Worm (Caenorhabditis elegans) whole organism, young adult: ENCODE results near the gene timm-17B.1.

Source experiments
- C06A6.2 ChIP-seq: fragments of 200-800 bp; sonication (Bioruptor generic); conservative IDR thresholded peaks from 2 replicates; pipeline ENCODE4 v1.3.6; 2022; ENCODE audit warnings: missing genetic modification characterization, missing compliant biosample characterization
- C17E4.6 ChIP-seq: fragments of 200-800 bp; sonication (Bioruptor generic); IDR thresholded peaks from 2 replicates; pipeline ENCODE4 v1.3.6; 2022; ENCODE audit warnings: missing genetic modification reagents, missing genetic modification characterization, missing compliant biosample characterization
- F23B12.7 ChIP-seq: sonication (generic microtip); optimal IDR thresholded peaks from 2 replicates; lab custom pipeline; 2017; ENCODE audit warnings: missing genetic modification characterization, mild to moderate bottlenecking, missing compliant biosample characterization, antibody characterized with exemption, moderate library complexity; ENCODE audit not compliant: insufficient read depth
- F49E8.2 ChIP-seq: sonication (generic microtip); optimal IDR thresholded peaks from 3 replicates; lab custom pipeline; 2017; ENCODE audit warnings: missing genetic modification characterization, mild to moderate bottlenecking, missing compliant biosample characterization, antibody characterized with exemption, moderate library complexity; ENCODE audit not compliant: insufficient read depth
- F55B11.4 ChIP-seq: sonication (generic microtip); optimal IDR thresholded peaks from 2 replicates; lab custom pipeline; 2016; ENCODE audit warnings: missing compliant biosample characterization, missing genetic modification characterization, borderline replicate concordance; ENCODE audit not compliant: insufficient read depth
- Y53G8AR.9 ChIP-seq: fragments of 200-800 bp; sonication (Bioruptor generic); conservative IDR thresholded peaks from 2 replicates; pipeline ENCODE4 v1.3.6; 2022; ENCODE audit warnings: missing genetic modification reagents, missing genetic modification characterization, missing compliant biosample characterization
- Y67H2A.10 ChIP-seq: fragments of 200-800 bp; sonication (Bioruptor generic); conservative IDR thresholded peaks from 2 replicates; pipeline ENCODE4 v1.3.6; 2022; ENCODE audit warnings: missing genetic modification reagents, missing genetic modification characterization, missing compliant biosample characterization
- Y79H2A.3 ChIP-seq: fragments of 200-800 bp; sonication (Bioruptor generic); conservative IDR thresholded peaks from 2 replicates; pipeline ENCODE4 v1.3.6; 2022; ENCODE audit warnings: missing genetic modification reagents, missing genetic modification characterization, missing compliant biosample characterization
- ZK185.1 ChIP-seq: sonication (generic microtip); optimal IDR thresholded peaks from 2 replicates; lab custom pipeline; 2016; ENCODE audit warnings: mild to moderate bottlenecking, missing genetic modification characterization, missing compliant biosample characterization; ENCODE audit not compliant: poor library complexity, severe bottlenecking
- ama-1 ChIP-seq, 3 experiments: fragments of 150-350 bp in 1 of 3; sonication (generic microtip) in 2 of 3; optimal IDR thresholded peaks; 2 replicates each; lab custom pipeline; 2014 to 2018; ENCODE audit warnings: missing biosample characterization in 2 of 3, missing genetic modification characterization in 2 of 3, missing genetic modification reagents in 2 of 3
- aptf-3 ChIP-seq: fragments of 200-800 bp; sonication (Bioruptor generic); IDR thresholded peaks from 2 replicates; pipeline ENCODE4 v1.3.6; 2022; ENCODE audit warnings: missing genetic modification characterization, missing compliant biosample characterization
- atf-7 ChIP-seq: sonication (generic microtip); optimal IDR thresholded peaks from 2 replicates; lab custom pipeline; 2017; ENCODE audit warnings: mild to moderate bottlenecking, missing genetic modification characterization, missing compliant biosample characterization
- attf-3 ChIP-seq: fragments of 200-800 bp; sonication (Bioruptor generic); conservative IDR thresholded peaks from 2 replicates; pipeline ENCODE4 v1.3.6; 2022; ENCODE audit warnings: missing genetic modification reagents, missing genetic modification characterization, missing compliant biosample characterization
- bed-2 ChIP-seq: fragments of 200-800 bp; sonication (Bioruptor generic); IDR thresholded peaks from 2 replicates; pipeline ENCODE4 v1.3.6; 2022; ENCODE audit warnings: missing genetic modification reagents, missing genetic modification characterization, missing compliant biosample characterization
- ceh-100 ChIP-seq: fragments of 200-800 bp; sonication (Bioruptor generic); IDR thresholded peaks from 2 replicates; pipeline ENCODE4 v1.3.6; 2022; ENCODE audit warnings: missing genetic modification reagents, missing genetic modification characterization, missing compliant biosample characterization
- ceh-58 ChIP-seq: fragments of 200-800 bp; sonication (Bioruptor generic); IDR thresholded peaks from 2 replicates; pipeline ENCODE4 v1.3.6; 2022; ENCODE audit warnings: missing genetic modification characterization, missing compliant biosample characterization
- ceh-91 ChIP-seq: fragments of 200-800 bp; sonication (Bioruptor generic); IDR thresholded peaks from 2 replicates; pipeline ENCODE4 v1.3.6; 2022; ENCODE audit warnings: missing genetic modification reagents, missing genetic modification characterization, missing compliant biosample characterization
- egrh-3 ChIP-seq: fragments of 200-800 bp; sonication (Bioruptor generic); IDR thresholded peaks from 2 replicates; pipeline ENCODE4 v1.3.6; 2022; ENCODE audit warnings: missing genetic modification reagents, missing genetic modification characterization, missing compliant biosample characterization
- ekl-4 ChIP-seq: fragments of 200-800 bp; sonication (Bioruptor generic); IDR thresholded peaks from 2 replicates; pipeline ENCODE4 v1.3.6; 2022; ENCODE audit warnings: missing genetic modification reagents, missing genetic modification characterization, missing compliant biosample characterization
- ets-4 ChIP-seq: fragments of 200-800 bp; sonication (Bioruptor generic); optimal IDR thresholded peaks from 2 replicates; lab custom pipeline; 2018; ENCODE audit warnings: mild to moderate bottlenecking, missing genetic modification characterization, missing compliant biosample characterization
- gei-17 ChIP-seq: fragments of 200-800 bp; sonication (Bioruptor generic); optimal IDR thresholded peaks from 2 replicates; lab custom pipeline; 2018; ENCODE audit warnings: mild to moderate bottlenecking, missing genetic modification characterization, missing compliant biosample characterization
- him-1 ChIP-seq: sonication (generic microtip); optimal IDR thresholded peaks from 2 replicates; lab custom pipeline; 2016; ENCODE audit warnings: missing genotype, missing genetic modification reagents, missing genetic modification characterization, missing compliant biosample characterization
- hlh-12 ChIP-seq: sonication (generic microtip); optimal IDR thresholded peaks from 2 replicates; lab custom pipeline; 2016; ENCODE audit warnings: missing genetic modification characterization, missing compliant biosample characterization
- hmg-1.2 ChIP-seq: fragments of 200-800 bp; sonication (Bioruptor generic); IDR thresholded peaks from 2 replicates; pipeline ENCODE4 v1.3.6; 2022; ENCODE audit warnings: missing genetic modification reagents, missing genetic modification characterization, missing compliant biosample characterization
- lag-1 ChIP-seq: fragments of 200-800 bp; sonication (Bioruptor generic); IDR thresholded peaks from 2 replicates; pipeline ENCODE4 v1.3.6; 2022; ENCODE audit warnings: missing genetic modification reagents, missing genetic modification characterization, missing compliant biosample characterization
- lin-26 ChIP-seq: fragments of 200-800 bp; sonication (Bioruptor generic); IDR thresholded peaks from 2 replicates; pipeline ENCODE4 v1.3.6; 2022; ENCODE audit warnings: missing genetic modification reagents, missing genetic modification characterization, missing compliant biosample characterization
- lin-35 ChIP-seq, 3 experiments: fragments of 150-350 bp in 2 of 3; sonication (generic microtip) in 1 of 3; optimal IDR thresholded peaks; 2 replicates each; lab custom pipeline; 2014 to 2018; ENCODE audit warnings: missing biosample characterization in 3 of 3, missing genetic modification characterization in 3 of 3, missing genetic modification reagents in 3 of 3
- lin-40 ChIP-seq: sonication (generic microtip); optimal IDR thresholded peaks from 2 replicates; lab custom pipeline; 2016; ENCODE audit warnings: missing genetic modification characterization, mild to moderate bottlenecking, missing compliant biosample characterization, missing genotype, missing genetic modification reagents
- lin-54 ChIP-seq: fragments of 200-800 bp; sonication (Bioruptor generic); optimal IDR thresholded peaks from 2 replicates; lab custom pipeline; 2018; ENCODE audit warnings: mild to moderate bottlenecking, missing genetic modification characterization, missing compliant biosample characterization
- lir-1 ChIP-seq: fragments of 200-800 bp; sonication (Bioruptor generic); conservative IDR thresholded peaks from 2 replicates; pipeline ENCODE4 v1.3.6; 2022; ENCODE audit warnings: missing genetic modification reagents, missing genetic modification characterization, missing compliant biosample characterization
- lsy-27 ChIP-seq: sonication (generic microtip); optimal IDR thresholded peaks from 2 replicates; lab custom pipeline; 2017; ENCODE audit warnings: missing genetic modification characterization, mild to moderate bottlenecking, missing compliant biosample characterization, antibody characterized with exemption, missing genotype, borderline replicate concordance; ENCODE audit not compliant: insufficient read depth
- madf-3 ChIP-seq: fragments of 200-800 bp; sonication (Bioruptor generic); IDR thresholded peaks from 2 replicates; pipeline ENCODE4 v1.3.6; 2022; ENCODE audit warnings: missing genetic modification reagents, missing genetic modification characterization, missing compliant biosample characterization
- madf-8 ChIP-seq: fragments of 200-800 bp; sonication (Bioruptor generic); conservative IDR thresholded peaks from 2 replicates; pipeline ENCODE4 v1.3.6; 2022; ENCODE audit warnings: missing genetic modification reagents, missing genetic modification characterization, missing compliant biosample characterization
- mes-4 ChIP-seq: sonication (generic microtip); optimal IDR thresholded peaks from 2 replicates; lab custom pipeline; 2016; ENCODE audit warnings: missing genotype, missing genetic modification characterization, missing compliant biosample characterization
- nhr-120 ChIP-seq: fragments of 200-800 bp; sonication (Bioruptor generic); IDR thresholded peaks from 2 replicates; pipeline ENCODE4 v1.3.6; 2022; ENCODE audit warnings: missing genetic modification characterization, missing compliant biosample characterization
- rec-8 ChIP-seq, 2 experiments: sonication (generic microtip); optimal IDR thresholded peaks; 2 replicates each; lab custom pipeline; 2016; ENCODE audit warnings: mild to moderate bottlenecking in 2 of 2, missing genetic modification characterization in 2 of 2, missing genetic modification reagents in 2 of 2, missing genotype in 2 of 2, missing biosample characterization in 1 of 2, missing compliant biosample characterization in 1 of 2, moderate library complexity in 1 of 2
- repo-1 ChIP-seq: sonication (generic microtip); optimal IDR thresholded peaks from 2 replicates; lab custom pipeline; 2017; ENCODE audit warnings: mild to moderate bottlenecking, missing genetic modification characterization, missing compliant biosample characterization
- sea-2 ChIP-seq: fragments of 200-800 bp; sonication (Bioruptor generic); IDR thresholded peaks from 2 replicates; pipeline ENCODE4 v1.3.6; 2022; ENCODE audit warnings: missing genetic modification characterization, missing compliant biosample characterization
- somi-1 ChIP-seq: fragments of 200-800 bp; sonication (Bioruptor generic); optimal IDR thresholded peaks from 2 replicates; lab custom pipeline; 2018; ENCODE audit warnings: mild to moderate bottlenecking, missing genetic modification characterization, missing compliant biosample characterization
- tbp1 ChIP-seq: fragments of 200-800 bp; sonication (Bioruptor generic); optimal IDR thresholded peaks from 2 replicates; lab custom pipeline; 2018; ENCODE audit warnings: mild to moderate bottlenecking, missing genetic modification characterization, missing compliant biosample characterization
- tbx-9 ChIP-seq: sonication (generic microtip); optimal IDR thresholded peaks from 2 replicates; lab custom pipeline; 2016; ENCODE audit warnings: borderline replicate concordance, missing genetic modification characterization, inconsistent platforms, missing compliant biosample characterization
- tlf-1 ChIP-seq: fragments of 200-800 bp; sonication (Bioruptor generic); optimal IDR thresholded peaks from 2 replicates; lab custom pipeline; 2018; ENCODE audit warnings: mild to moderate bottlenecking, missing genetic modification characterization, missing compliant biosample characterization
- unc-62 ChIP-seq: fragments of 150-350 bp; optimal IDR thresholded peaks from 2 replicates; lab custom pipeline; 2014; ENCODE audit warnings: missing biosample characterization, missing genetic modification reagents, missing genetic modification characterization
- ztf-18 ChIP-seq: sonication (generic microtip); optimal IDR thresholded peaks from 2 replicates; lab custom pipeline; 2016; ENCODE audit warnings: missing genotype, mild to moderate bottlenecking, missing genetic modification characterization, missing compliant biosample characterization
- ztf-25 ChIP-seq: fragments of 200-800 bp; sonication (Bioruptor generic); IDR thresholded peaks from 2 replicates; pipeline ENCODE4 v1.3.6; 2022; ENCODE audit warnings: missing genetic modification reagents, missing genetic modification characterization, missing compliant biosample characterization
- ztf-6 ChIP-seq: fragments of 200-800 bp; sonication (Bioruptor generic); IDR thresholded peaks from 2 replicates; pipeline ENCODE4 v1.3.6; 2022; ENCODE audit warnings: missing genetic modification reagents, missing genetic modification characterization, missing compliant biosample characterization

Gene timm-17B.1

DNA sequence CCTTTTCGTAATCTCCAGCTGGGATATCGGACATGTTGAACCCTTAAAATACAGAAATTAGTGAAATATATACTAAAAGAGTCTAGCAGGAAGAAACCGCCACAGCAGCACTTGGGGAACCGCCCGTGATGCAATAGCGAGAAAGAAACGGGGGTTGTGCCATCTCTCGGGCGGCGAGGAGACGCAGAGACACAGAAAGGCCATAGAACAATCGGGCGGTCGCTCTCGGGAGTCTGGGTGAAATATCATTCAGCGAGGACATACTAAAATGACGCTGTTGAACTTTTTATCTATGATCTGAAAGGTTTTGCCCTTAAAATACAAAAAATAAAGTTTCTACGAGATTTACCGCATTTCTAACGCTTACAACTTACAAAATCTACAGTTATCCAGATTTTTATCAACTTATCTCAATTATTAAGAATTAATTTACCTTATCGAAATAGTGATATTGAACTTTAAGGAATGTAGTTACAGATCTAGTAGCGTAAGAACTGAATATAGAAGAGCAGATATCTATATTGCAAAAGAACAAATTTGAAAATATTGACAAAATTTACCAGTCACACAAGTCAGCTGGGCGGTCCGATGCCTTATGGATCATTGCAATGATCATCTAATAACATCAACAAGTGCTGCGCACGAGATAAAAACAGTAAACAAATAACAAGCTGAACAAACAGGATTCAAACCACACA is 3.3 kb upstream of the timm-17B.1 start, which contains the start of gene cyc-2.1 (continued):
- TF ChIP-seq F55B11.4 (tag; lab: Kevin White, UChicago) (no peak), hlh-12 (tag; lab: Kevin White, UChicago) (no peak), hmg-1.2 (peak; percentile 69), C06A6.2 (GFP tag; lab: Robert Waterston, UW) (no peak), lsy-27 (no peak), tlf-1 (peak; percentile 63), C17E4.6 (GFP tag; lab: Robert Waterston, UW) (0 out of 2 replicates have a peak, but pooled peaks have one; percentile 13), madf-8 (GFP tag; lab: Robert Waterston, UW) (no peak), ztf-6 (GFP tag; lab: Robert Waterston, UW) (0 out of 2 replicates have a peak, but pooled peaks have one; percentile 44), ztf-18 (tag; lab: Kevin White, UChicago) (peak; percentile 88), Y67H2A.10 (GFP tag; lab: Robert Waterston, UW) (no peak), ztf-25 (no peak), madf-3 (GFP tag; lab: Robert Waterston, UW) (peak; percentile 79), bed-2 (no peak), ceh-100 (peak; percentile 38), ets-4 (GFP tag; lab: Kevin White, UChicago) (no peak), ceh-91 (GFP tag; lab: Robert Waterston, UW) (no peak), lin-35 (GFP tag; optimal IDR thresholded peaks at IDR 0.05; lab: Kevin White, UChicago) (peak in 1 of 3 experiments; percentile 51), attf-3 (no peak), Y79H2A.3 (GFP tag; lab: Robert Waterston, UW) (no peak), him-1 (tag; lab: Kevin White, UChicago) (no peak), F49E8.2 (tag; lab: Kevin White, UChicago) (peak; percentile 90), lin-40 (peak; percentile 47), lag-1 (GFP tag; lab: Robert Waterston, UW) (no peak), tbx-9 (tag; lab: Kevin White, UChicago) (no peak), Y53G8AR.9 (GFP tag; lab: Robert Waterston, UW) (peak; percentile 82), gei-17 (GFP tag; lab: Kevin White, UChicago) (no peak), rec-8 (tag; optimal IDR thresholded peaks at IDR 0.05; lab: Kevin White, UChicago) (no peak), ekl-4 (GFP tag; lab: Robert Waterston, UW) (peak; percentile 79; the same call in 1 of the 2 replicates), mes-4 (tag; lab: Kevin White, UChicago) (peak; percentile 6), sea-2 (GFP tag; lab: Robert Waterston, UW) (no peak), somi-1 (no peak), F23B12.7 (peak; percentile 71), lin-54 (GFP tag; lab: Kevin White, UChicago) (peak; percentile 71), repo-1 (tag; lab: Kevin White, UChicago) (peak; percentile 14), ama-1 (optimal IDR thresholded peaks at IDR 0.05; lab: Kevin White, UChicago) (no peak), ama-1 (GFP tag; optimal IDR thresholded peaks at IDR 0.05; lab: Kevin White, UChicago) (peak; percentile 34 to 66), lir-1 (GFP tag; lab: Robert Waterston, UW) (no peak), unc-62 (GFP tag; lab: Kevin White, UChicago) (no peak), aptf-3 (GFP tag; lab: Robert Waterston, UW) (peak; percentile 76; the same call in 1 of the 2 replicates), lin-26 (GFP tag; lab: Robert Waterston, UW) (peak; percentile 66), tbp1 (GFP tag; lab: Kevin White, UChicago) (peak; percentile 59), egrh-3 (GFP tag; lab: Robert Waterston, UW) (no peak), atf-7 (tag; lab: Kevin White, UChicago) (peak; percentile 67), ZK185.1 (tag; lab: Kevin White, UChicago) (peak; percentile 49), nhr-120 (GFP tag; lab: Robert Waterston, UW) (no peak), ceh-58 (0 out of 2 replicates have a peak, but pooled peaks have one; percentile 10)
